Fruit fly (Drosophila melanogaster) whole organism, embryonic: ENCODE data around the gene CG5913.

Source experiments
- B-H2 ChIP-seq: fragments of 200-800 bp; sonication (Bioruptor generic); optimal IDR thresholded peaks from 2 replicates; lab custom pipeline; 2018; ENCODE audit warnings: missing biosample characterization, mild to moderate bottlenecking, missing genetic modification characterization
- CG1233 ChIP-seq: fragments of 200-800 bp; sonication (Bioruptor generic); optimal IDR thresholded peaks from 4 replicates; lab custom pipeline; 2018; ENCODE audit warnings: missing biosample characterization, mild to moderate bottlenecking, missing genetic modification characterization
- CG15514 ChIP-seq: fragments of 200-800 bp; sonication (Bioruptor generic); optimal IDR thresholded peaks from 3 replicates; lab custom pipeline; 2017; ENCODE audit warnings: missing biosample characterization, missing genetic modification characterization, mild to moderate bottlenecking, moderate library complexity, missing genetic modification reagents
- CG15601 ChIP-seq: fragments of 200-800 bp; sonication (Bioruptor generic); optimal IDR thresholded peaks from 3 replicates; lab custom pipeline; 2019; ENCODE audit warnings: missing biosample characterization, mild to moderate bottlenecking, missing genetic modification characterization, moderate library complexity
- CG16779 ChIP-seq: fragments of 200-800 bp; sonication (Bioruptor generic); IDR thresholded peaks from 2 replicates; pipeline ENCODE4 v1.3.6; 2022; ENCODE audit warnings: missing biosample characterization, missing genetic modification characterization
- CG17186 ChIP-seq: fragments of 200-800 bp; sonication (Bioruptor generic); optimal IDR thresholded peaks from 3 replicates; lab custom pipeline; 2017; ENCODE audit warnings: missing biosample characterization, missing genetic modification reagents, missing genetic modification characterization
- CG1792 ChIP-seq: fragments of 200-800 bp; sonication (Bioruptor generic); optimal IDR thresholded peaks from 2 replicates; lab custom pipeline; 2016; ENCODE audit warnings: missing biosample characterization, missing genetic modification characterization
- CG18619 ChIP-seq: fragments of 200-800 bp; sonication (Bioruptor generic); optimal IDR thresholded peaks from 3 replicates; lab custom pipeline; 2017; ENCODE audit warnings: missing biosample characterization, mild to moderate bottlenecking, missing genetic modification characterization
- CG2199 ChIP-seq: fragments of 200-800 bp; sonication (Bioruptor generic); IDR thresholded peaks from 3 replicates; pipeline ENCODE4 v1.3.6; 2022; ENCODE audit warnings: missing biosample characterization, missing genetic modification characterization
- CG2875 ChIP-seq: fragments of 200-800 bp; sonication (Bioruptor generic); optimal IDR thresholded peaks from 2 replicates; lab custom pipeline; 2017; ENCODE audit warnings: missing biosample characterization, mild to moderate bottlenecking, missing genetic modification characterization, missing genetic modification reagents
- CG3065 ChIP-seq: fragments of 200-800 bp; sonication (Bioruptor generic); optimal IDR thresholded peaks from 2 replicates; lab custom pipeline; 2016; ENCODE audit warnings: missing biosample characterization, missing genetic modification characterization
- CG3847 ChIP-seq: fragments of 200-800 bp; sonication (Bioruptor generic); IDR thresholded peaks from 2 replicates; pipeline ENCODE4 v1.3.6; 2022; ENCODE audit warnings: missing biosample characterization, missing genetic modification characterization
- CG4360 ChIP-seq: fragments of 200-800 bp; sonication (Bioruptor generic); IDR thresholded peaks from 2 replicates; pipeline ENCODE4 v1.3.6; 2022; ENCODE audit warnings: missing biosample characterization, missing genetic modification characterization
- CG43689 ChIP-seq: fragments of 200-800 bp; sonication (Bioruptor generic); IDR thresholded peaks from 2 replicates; pipeline ENCODE4 v1.3.6; 2022; ENCODE audit warnings: missing biosample characterization, missing genetic modification characterization
- CG4820 ChIP-seq: fragments of 200-800 bp; sonication (Bioruptor generic); optimal IDR thresholded peaks from 3 replicates; lab custom pipeline; 2016; ENCODE audit warnings: missing biosample characterization, missing genetic modification characterization
- CG7271 ChIP-seq: fragments of 200-800 bp; sonication (Bioruptor generic); optimal IDR thresholded peaks from 2 replicates; lab custom pipeline; 2018; ENCODE audit warnings: missing biosample characterization, mild to moderate bottlenecking, missing genetic modification characterization, moderate library complexity
- CG7745 ChIP-seq: fragments of 200-800 bp; sonication (Bioruptor generic); optimal IDR thresholded peaks from 2 replicates; lab custom pipeline; 2018; ENCODE audit warnings: missing biosample characterization, mild to moderate bottlenecking, missing genetic modification characterization, moderate library complexity
- CG7963 ChIP-seq: fragments of 200-800 bp; sonication (Bioruptor generic); IDR thresholded peaks from 3 replicates; pipeline ENCODE4 v1.3.6; 2022; ENCODE audit warnings: missing biosample characterization, missing genetic modification characterization; ENCODE audit not compliant: partially characterized antibody
- CG8281 ChIP-seq: fragments of 200-800 bp; sonication (Bioruptor generic); optimal IDR thresholded peaks from 2 replicates; lab custom pipeline; 2018; ENCODE audit warnings: missing biosample characterization, mild to moderate bottlenecking, missing genetic modification characterization, moderate library complexity
- Chrac-16 ChIP-seq: fragments of 200-800 bp; sonication (Bioruptor generic); optimal IDR thresholded peaks from 3 replicates; lab custom pipeline; 2016; ENCODE audit warnings: missing biosample characterization, missing genetic modification characterization
- D ChIP-seq, 2 experiments: fragments of 200-800 bp in 1 of 2; fragments of >200 bp in 1 of 2; sonication (Bioruptor generic) in 1 of 2; optimal IDR thresholded peaks; 2 replicates in 1 of 2; 3 replicates in 1 of 2; lab custom pipeline; 2017; ENCODE audit warnings: mild to moderate bottlenecking in 1 of 2, missing biosample characterization in 1 of 2, missing genetic modification characterization in 1 of 2, missing genetic modification reagents in 1 of 2
- Dek ChIP-seq: fragments of 200-800 bp; sonication (Bioruptor generic); optimal IDR thresholded peaks from 3 replicates; lab custom pipeline; 2019; ENCODE audit warnings: missing biosample characterization, mild to moderate bottlenecking, missing genetic modification characterization, moderate library complexity
- Dll ChIP-seq: fragments of 200-800 bp; sonication (Bioruptor generic); IDR thresholded peaks from 4 replicates; pipeline ENCODE4 v1.3.6; 2022; ENCODE audit warnings: missing biosample characterization, missing genetic modification characterization; ENCODE audit not compliant: partially characterized antibody
- Doc3 ChIP-seq: fragments of 200-800 bp; sonication (Bioruptor generic); IDR thresholded peaks from 3 replicates; pipeline ENCODE4 v1.3.6; 2022; ENCODE audit warnings: missing biosample characterization, missing genetic modification characterization; ENCODE audit not compliant: partially characterized antibody
- H15 ChIP-seq: fragments of 200-800 bp; sonication (Bioruptor generic); IDR thresholded peaks from 3 replicates; pipeline ENCODE4 v1.3.6; 2022; ENCODE audit warnings: missing biosample characterization, missing genetic modification characterization
- HHEX ChIP-seq: fragments of 200-800 bp; sonication (Bioruptor generic); optimal IDR thresholded peaks from 3 replicates; lab custom pipeline; 2017; ENCODE audit warnings: missing biosample characterization, mild to moderate bottlenecking, missing genetic modification characterization, missing genetic modification reagents
- HLH3B ChIP-seq: fragments of 200-800 bp; sonication (Bioruptor generic); IDR thresholded peaks from 2 replicates; pipeline ENCODE4 v1.3.6; 2022; ENCODE audit warnings: missing biosample characterization, missing genetic modification characterization
- Jarid2 ChIP-seq: fragments of 200-800 bp; sonication (Bioruptor generic); optimal IDR thresholded peaks from 3 replicates; lab custom pipeline; 2017; ENCODE audit warnings: mild to moderate bottlenecking, missing biosample characterization, missing genetic modification reagents, missing genetic modification characterization
- Neu2 ChIP-seq: fragments of 200-800 bp; sonication (Bioruptor generic); optimal IDR thresholded peaks from 3 replicates; lab custom pipeline; 2016; ENCODE audit warnings: missing biosample characterization, missing genetic modification characterization, borderline replicate concordance
- Nf-YC ChIP-seq: fragments of 200-800 bp; optimal IDR thresholded peaks from 3 replicates; lab custom pipeline; 2019; ENCODE audit warnings: missing biosample characterization, mild to moderate bottlenecking, missing genetic modification characterization, moderate library complexity
- Opbp ChIP-seq: fragments of 200-800 bp; sonication (Bioruptor generic); IDR thresholded peaks from 3 replicates; pipeline ENCODE4 v1.3.6; 2022; ENCODE audit warnings: missing biosample characterization, missing genetic modification characterization; ENCODE audit not compliant: partially characterized antibody
- Stat92E ChIP-seq, 3 experiments: fragments of >200 bp in 2 of 3; fragments of 200-800 bp in 1 of 3; sonication (Bioruptor generic) in 1 of 3; optimal IDR thresholded peaks; 2 replicates each; lab custom pipeline; 2017 to 2019; ENCODE audit warnings: missing biosample characterization in 3 of 3, missing genetic modification characterization in 3 of 3, mild to moderate bottlenecking in 1 of 3, moderate library complexity in 1 of 3
- Tbp ChIP-seq: fragments of >200 bp; optimal IDR thresholded peaks from 2 replicates; lab custom pipeline; 2018; ENCODE audit warnings: missing biosample characterization, missing genetic modification characterization
- al ChIP-seq: fragments of 200-800 bp; sonication (Bioruptor generic); IDR thresholded peaks from 2 replicates; pipeline ENCODE4 v1.3.6; 2022; ENCODE audit warnings: missing biosample characterization, missing genetic modification characterization
- aop ChIP-seq: fragments of 200-800 bp; sonication (Bioruptor generic); IDR thresholded peaks from 2 replicates; pipeline ENCODE4 v1.3.6; 2022; ENCODE audit warnings: missing biosample characterization, missing genetic modification characterization
- ap ChIP-seq: fragments of 200-800 bp; sonication (Bioruptor generic); IDR thresholded peaks from 2 replicates; pipeline ENCODE4 v1.3.6; 2022; ENCODE audit warnings: missing biosample characterization, missing genetic modification characterization
- az2 ChIP-seq: fragments of 200-800 bp; sonication (Bioruptor generic); optimal IDR thresholded peaks from 3 replicates; lab custom pipeline; 2016; ENCODE audit warnings: missing biosample characterization, missing genetic modification characterization
- dmrt11E ChIP-seq: fragments of 200-800 bp; sonication (Bioruptor generic); optimal IDR thresholded peaks from 3 replicates; lab custom pipeline; 2018; ENCODE audit warnings: missing biosample characterization, mild to moderate bottlenecking, missing genetic modification characterization, moderate library complexity
- esg ChIP-seq: fragments of 200-800 bp; sonication (Bioruptor generic); conservative IDR thresholded peaks from 2 replicates; pipeline ENCODE4 v1.3.6; 2022; ENCODE audit warnings: missing biosample characterization, missing genetic modification characterization
- fd102C ChIP-seq: fragments of 200-800 bp; sonication (Bioruptor generic); optimal IDR thresholded peaks from 2 replicates; lab custom pipeline; 2018; ENCODE audit warnings: missing biosample characterization, mild to moderate bottlenecking, missing genetic modification characterization, moderate library complexity
- fd96Cb ChIP-seq: fragments of 200-800 bp; sonication (Bioruptor generic); optimal IDR thresholded peaks from 2 replicates; lab custom pipeline; 2018; ENCODE audit warnings: missing biosample characterization, mild to moderate bottlenecking, missing genetic modification characterization, moderate library complexity
- klu ChIP-seq: fragments of 200-800 bp; sonication (Bioruptor generic); IDR thresholded peaks from 2 replicates; pipeline ENCODE4 v1.3.6; 2022; ENCODE audit warnings: missing biosample characterization, missing genetic modification characterization
- lab ChIP-seq: fragments of 200-800 bp; sonication (Bioruptor generic); optimal IDR thresholded peaks from 3 replicates; lab custom pipeline; 2017; ENCODE audit warnings: missing biosample characterization, missing genetic modification characterization, mild to moderate bottlenecking, moderate library complexity, missing genetic modification reagents
- nmo ChIP-seq: fragments of 200-800 bp; sonication (Bioruptor generic); optimal IDR thresholded peaks from 2 replicates; lab custom pipeline; 2018; ENCODE audit warnings: missing biosample characterization, mild to moderate bottlenecking, missing genetic modification characterization, moderate library complexity
- rib ChIP-seq: fragments of 200-800 bp; sonication (Bioruptor generic); IDR thresholded peaks from 2 replicates; pipeline ENCODE4 v1.3.6; 2022; ENCODE audit warnings: missing biosample characterization, missing genetic modification characterization
- stc ChIP-seq: fragments of 200-800 bp; sonication (Bioruptor generic); IDR thresholded peaks from 2 replicates; pipeline ENCODE4 v1.3.6; 2022; ENCODE audit warnings: missing biosample characterization, missing genetic modification characterization
- ttk ChIP-seq: fragments of 200-800 bp; sonication (Bioruptor generic); IDR thresholded peaks from 2 replicates; pipeline ENCODE4 v2.1.2; 2022; ENCODE audit warnings: missing biosample characterization, missing genetic modification characterization
- vvl ChIP-seq: fragments of 200-800 bp; sonication (Bioruptor generic); IDR thresholded peaks from 2 replicates; pipeline ENCODE4 v1.3.6; 2022; ENCODE audit warnings: missing biosample characterization, missing genetic modification characterization

CG5913 gene

dm6 chr3R:25879324-25879766, 13.9 kb upstream of the CG5913 start (continued):
- no peak for TF ChIP-seq D (optimal IDR thresholded peaks at IDR 0.05; lab: Kevin White, UChicago)
- TF ChIP-seq D (GFP tag; optimal IDR thresholded peaks at IDR 0.05; lab: Kevin White, UChicago), result peak; percentile 80
- TF ChIP-seq CG3065, result peak; percentile 21
- TF ChIP-seq CG7963, result no peak
- TF ChIP-seq CG8281 (tag; lab: Kevin White, UChicago), result peak; percentile 43
- TF ChIP-seq vvl (GFP tag; lab: Robert Waterston, UW), result peak; percentile 91
- no peak for TF ChIP-seq B-H2
- no peak; the same call in none of the 2 replicates for TF ChIP-seq CG3847 (GFP tag; lab: Robert Waterston, UW)
- no peak for TF ChIP-seq Dll (GFP tag; lab: Robert Waterston, UW)
- no peak for TF ChIP-seq fd102C (GFP tag; lab: Kevin White, UChicago)
- peak; percentile 27; the same call in 1 of the 2 replicates for TF ChIP-seq rib (GFP tag; lab: Robert Waterston, UW)
- TF ChIP-seq esg (GFP tag; lab: Robert Waterston, UW), result peak; percentile 66
- TF ChIP-seq CG43689 (GFP tag; lab: Robert Waterston, UW), result no peak
- TF ChIP-seq HHEX (GFP tag; lab: Kevin White, UChicago), result peak; percentile 68
- TF ChIP-seq CG18619 (GFP tag; lab: Kevin White, UChicago), result peak; percentile 60
- TF ChIP-seq ttk (GFP tag; lab: Robert Waterston, UW), result peak; percentile 73; the same call in 1 of the 2 replicates
- peak; percentile 40; the same call in 1 of the 2 replicates for TF ChIP-seq aop (GFP tag; lab: Robert Waterston, UW)
- TF ChIP-seq CG7271, result peak; percentile 39
- TF ChIP-seq Doc3, result no peak
- 0 out of 3 replicates have a peak, but pooled peaks have one; percentile 61 for TF ChIP-seq CG2199
- TF ChIP-seq fd96Cb (tag; lab: Kevin White, UChicago), result peak; percentile 84
- peak; percentile 43 for TF ChIP-seq CG15514
- TF ChIP-seq Tbp (GFP tag; lab: Kevin White, UChicago), result no peak
- TF ChIP-seq CG1792, result peak; percentile 72
- TF ChIP-seq Chrac-16, result peak; percentile 75
- peak; percentile 84; the same call in 1 of the 2 replicates for TF ChIP-seq HLH3B (GFP tag; lab: Robert Waterston, UW)
- peak; percentile 32 for TF ChIP-seq Dek (tag; lab: Kevin White, UChicago)
- no peak for TF ChIP-seq Opbp (GFP tag; lab: Robert Waterston, UW)
- TF ChIP-seq CG1233 (GFP tag; lab: Kevin White, UChicago), result peak; percentile 34
- TF ChIP-seq CG2875, result peak; percentile 44
- no peak for TF ChIP-seq Stat92E (GFP tag; optimal IDR thresholded peaks at IDR 0.05; lab: Kevin White, UChicago)
- TF ChIP-seq CG15601 (tag; lab: Kevin White, UChicago), result peak; percentile 67
- peak; percentile 88 for TF ChIP-seq nmo (GFP tag; lab: Kevin White, UChicago)
- peak; percentile 80 for TF ChIP-seq CG4820 (GFP tag; lab: Kevin White, UChicago)
- TF ChIP-seq CG16779 (GFP tag; lab: Robert Waterston, UW), result no peak; the same call in 1 of the 2 replicates
- TF ChIP-seq CG4360 (GFP tag; lab: Robert Waterston, UW), result no peak; the same call in 1 of the 2 replicates
- TF ChIP-seq CG7745 (tag; lab: Kevin White, UChicago), result no peak
- TF ChIP-seq lab, result peak; percentile 79
- peak; percentile 80 for TF ChIP-seq dmrt11E
- peak; percentile 7 for TF ChIP-seq CG17186
- no peak; the same call in 2 of the 3 replicates for TF ChIP-seq H15 (GFP tag; lab: Robert Waterston, UW)
- peak; percentile 20 for TF ChIP-seq Jarid2
- TF ChIP-seq Nf-YC (tag; lab: Kevin White, UChicago), result peak; percentile 43
- TF ChIP-seq Neu2, result no peak
- no peak; the same call in none of the 2 replicates for TF ChIP-seq stc (GFP tag; lab: Robert Waterston, UW)
- peak; percentile 70; the same call in 1 of the 2 replicates for TF ChIP-seq al (GFP tag; lab: Robert Waterston, UW)
- TF ChIP-seq az2 (GFP tag; lab: Kevin White, UChicago), result peak; percentile 85
- peak; percentile 56; the same call in 1 of the 2 replicates for TF ChIP-seq klu
- peak; percentile 72 for TF ChIP-seq ap (GFP tag; lab: Robert Waterston, UW)
